Fruit fly (Drosophila melanogaster) whole organism, prepupa: Measurements from ENCODE around the gene CG11342.

Experiments used
- CG11294 ChIP-seq: fragments of 200-800 bp; sonication (Bioruptor generic); IDR thresholded peaks from 2 replicates; pipeline ENCODE4 v1.3.6; 2022; ENCODE audit warnings: missing biosample characterization, missing genetic modification characterization
- CG15336 ChIP-seq: fragments of 200-800 bp; sonication (Bioruptor generic); IDR thresholded peaks from 2 replicates; pipeline ENCODE4 v1.3.6; 2022; ENCODE audit warnings: missing biosample characterization, missing genetic modification characterization
- CG3032 ChIP-seq: fragments of 200-800 bp; optimal IDR thresholded peaks from 2 replicates; lab custom pipeline; 2019; ENCODE audit warnings: missing biosample characterization, mild to moderate bottlenecking, missing genetic modification characterization, moderate library complexity
- CG31627 ChIP-seq: fragments of 200-800 bp; sonication (Bioruptor generic); optimal IDR thresholded peaks from 3 replicates; lab custom pipeline; 2016; ENCODE audit warnings: missing biosample characterization, missing genetic modification characterization
- CG3919 ChIP-seq: fragments of 200-800 bp; sonication (Bioruptor generic); optimal IDR thresholded peaks from 3 replicates; lab custom pipeline; 2016; ENCODE audit warnings: missing biosample characterization, missing genetic modification characterization
- CG6163 ChIP-seq: fragments of 200-800 bp; sonication (Bioruptor generic); IDR thresholded peaks from 3 replicates; pipeline ENCODE4 v1.3.6; 2022; ENCODE audit warnings: missing biosample characterization, missing genetic modification characterization
- CG9139 ChIP-seq: fragments of 200-800 bp; sonication (Bioruptor generic); optimal IDR thresholded peaks from 3 replicates; lab custom pipeline; 2017; ENCODE audit warnings: missing biosample characterization, mild to moderate bottlenecking, missing genetic modification characterization
- Eip78C ChIP-seq: fragments of 200-800 bp; sonication (Bioruptor generic); peaks from one replicate; lab custom pipeline; 2016; ENCODE audit warnings: missing biosample characterization, missing genetic modification characterization
- OdsH ChIP-seq: fragments of 200-800 bp; sonication (Bioruptor generic); optimal IDR thresholded peaks from 3 replicates; lab custom pipeline; 2016; ENCODE audit warnings: missing biosample characterization, missing genetic modification characterization
- dsx ChIP-seq: fragments of 200-800 bp; optimal IDR thresholded peaks from 3 replicates; lab custom pipeline; 2019; ENCODE audit warnings: missing biosample characterization, mild to moderate bottlenecking, missing genetic modification characterization, moderate library complexity; ENCODE audit not compliant: poor library complexity, severe bottlenecking
- lz ChIP-seq: fragments of 200-800 bp; sonication (Bioruptor generic); optimal IDR thresholded peaks from 3 replicates; lab custom pipeline; 2016; ENCODE audit warnings: missing biosample characterization, missing genetic modification characterization
- svp ChIP-seq: fragments of 200-800 bp; sonication (Bioruptor generic); peaks from one replicate; lab custom pipeline; 2016; ENCODE audit warnings: missing biosample characterization, missing genetic modification characterization

DNA sequence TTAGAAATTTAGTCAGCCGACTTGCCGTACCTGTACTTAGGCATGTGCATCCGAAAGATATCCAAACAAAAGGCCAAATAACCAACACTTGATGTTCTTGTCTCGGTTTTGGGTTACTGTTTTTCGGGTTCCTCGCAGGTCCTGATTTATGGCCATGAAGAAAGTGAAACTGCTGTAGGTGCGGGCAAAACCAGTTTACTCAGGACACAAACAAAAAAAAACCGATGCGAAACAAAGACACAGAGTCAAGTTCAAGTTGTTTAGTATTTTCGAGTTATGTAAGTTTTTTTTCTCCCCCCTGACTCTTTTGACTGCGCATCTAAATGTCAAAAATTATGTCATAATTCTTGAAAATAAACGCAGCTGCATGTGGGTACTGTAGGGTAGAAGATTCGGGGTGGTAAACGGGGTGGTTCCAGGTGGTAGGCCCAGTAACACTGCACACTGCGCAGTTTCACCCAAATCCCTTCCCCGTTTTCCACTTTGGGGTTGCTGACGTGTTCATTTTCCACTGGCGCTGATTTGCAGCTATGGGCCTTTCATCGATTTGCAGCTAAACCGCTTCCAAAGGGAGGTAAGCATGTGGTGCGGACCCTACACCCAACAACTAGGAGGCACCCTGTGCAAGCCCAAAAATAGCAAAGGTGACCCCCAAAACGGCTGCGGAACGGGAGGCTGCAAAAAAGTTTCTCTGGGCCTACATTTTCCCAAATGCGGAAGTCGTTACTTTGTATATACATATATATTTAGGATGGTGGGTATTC is 42.1 kb upstream of the CG11342 start:
- TF ChIP-seq dsx (GFP tag; lab: Kevin White, UChicago) (no peak), CG15336 (GFP tag; lab: Robert Waterston, UW) (no peak), CG3919 (GFP tag; lab: Kevin White, UChicago) (no peak), Eip78C (GFP tag; lab: Kevin White, UChicago) (no peak), CG9139 (no peak), svp (GFP tag; lab: Kevin White, UChicago) (no peak), CG3032 (no peak), CG31627 (GFP tag; lab: Kevin White, UChicago) (no peak), CG11294 (GFP tag; lab: Robert Waterston, UW) (no peak), CG6163 (GFP tag; lab: Robert Waterston, UW) (no peak), OdsH (GFP tag; lab: Kevin White, UChicago) (no peak), lz (no peak)
